Worm (Caenorhabditis elegans): ENCODE results near the gene C14C6.8.

DNA sequence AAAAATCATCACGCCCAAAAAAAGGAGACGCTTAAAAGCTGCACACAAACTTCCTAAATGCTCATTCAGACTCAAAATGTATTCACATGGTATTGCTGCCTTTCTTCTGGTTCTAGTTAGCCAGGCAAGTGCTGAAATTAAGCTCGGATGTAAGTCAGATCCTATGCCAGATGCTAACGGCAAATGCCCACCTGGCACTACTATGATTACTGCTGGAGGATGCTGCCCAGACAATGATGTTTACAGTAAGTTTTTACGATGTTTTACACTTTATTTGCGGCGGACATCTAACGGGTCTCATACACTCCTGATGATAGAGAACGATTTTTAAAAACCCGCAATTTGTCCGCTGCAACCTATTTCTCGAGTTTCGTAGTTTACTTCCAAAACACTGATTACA, 16.4 kb downstream of the C14C6.8 start, which contains the start of gene C14C6.5:
- TF ChIP-seq unc-62 (GFP tag; optimal IDR thresholded peaks at IDR 0.05) (no peak), mep-1 (tag; optimal IDR thresholded peaks at IDR 0.05) (no peak), pha-4 (tag; optimal IDR thresholded peaks at IDR 0.05) (no peak), ztf-11 (tag; optimal IDR thresholded peaks at IDR 0.05) (no peak), nhr-2 (tag; optimal IDR thresholded peaks at IDR 0.05) (no peak), blmp-1 (tag; optimal IDR thresholded peaks at IDR 0.05) (no peak)
